Worm (Caenorhabditis elegans) whole organism, midembryonic: Measurements from ENCODE around the gene rps-14.

Source experiments
- T22C8.4 ChIP-seq: fragments of 200-800 bp; sonication (Bioruptor generic); IDR thresholded peaks from 2 replicates; pipeline ENCODE4 v1.3.6; 2022; ENCODE audit warnings: missing genetic modification characterization, missing compliant biosample characterization
- cog-1 ChIP-seq: sonication (generic microtip); optimal IDR thresholded peaks from 2 replicates; lab custom pipeline; 2016; ENCODE audit warnings: missing genetic modification characterization, missing compliant biosample characterization
- flt-1 ChIP-seq: fragments of 200-800 bp; sonication (Bioruptor generic); IDR thresholded peaks from 2 replicates; pipeline ENCODE4 v1.3.6; 2022; ENCODE audit warnings: missing genetic modification characterization, missing compliant biosample characterization
- klf-2 ChIP-seq: fragments of 200-800 bp; sonication (Bioruptor generic); conservative IDR thresholded peaks from 2 replicates; pipeline ENCODE4 v1.3.6; 2022; ENCODE audit warnings: missing genetic modification reagents, missing genetic modification characterization, missing compliant biosample characterization
- med-1 ChIP-seq: sonication (generic microtip); optimal IDR thresholded peaks from 2 replicates; lab custom pipeline; 2017; ENCODE audit warnings: missing genetic modification characterization, mild to moderate bottlenecking, missing compliant biosample characterization, antibody characterized with exemption, missing genetic modification reagents; ENCODE audit not compliant: insufficient read depth
- ztf-23 ChIP-seq: fragments of 200-800 bp; sonication (Bioruptor generic); IDR thresholded peaks from 2 replicates; pipeline ENCODE4 v1.3.6; 2022; ENCODE audit warnings: missing genetic modification reagents, missing genetic modification characterization, missing compliant biosample characterization
- ztf-29 ChIP-seq: fragments of 200-800 bp; sonication (Bioruptor generic); IDR thresholded peaks from 2 replicates; pipeline ENCODE4 v1.3.6; 2022; ENCODE audit warnings: missing genetic modification reagents, missing genetic modification characterization, missing compliant biosample characterization

DNA sequence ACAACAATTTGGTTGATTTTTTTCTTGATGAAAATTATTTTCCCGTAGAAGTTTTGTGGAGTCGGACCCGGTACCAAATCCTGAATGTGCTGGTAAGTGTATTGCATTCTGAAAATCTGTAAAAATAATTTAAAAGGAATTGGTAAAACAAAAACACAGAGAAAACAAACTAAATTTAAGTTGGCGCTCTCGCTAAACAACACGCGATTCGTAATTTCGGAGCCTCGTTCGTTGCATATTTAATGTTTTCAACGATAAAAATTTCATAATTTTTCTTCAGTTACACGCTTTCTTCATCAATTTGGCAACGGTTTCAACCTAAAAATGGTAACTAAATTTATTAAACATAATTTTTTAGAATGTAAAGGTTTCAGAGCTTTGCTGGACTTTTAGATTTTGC lies 45.8 kb downstream of the rps-14 start, which contains the start of the genes pot-1 and ggtb-1:
- TF ChIP-seq ztf-23 (no peak), ztf-29 (no peak), med-1 (GFP tag; lab: Kevin White, UChicago) (no peak), klf-2 (no peak), flt-1 (no peak), cog-1 (tag; lab: Kevin White, UChicago) (no peak), T22C8.4 (GFP tag; lab: Robert Waterston, UW) (no peak)
